Worm (Caenorhabditis elegans) whole organism, L2 larva: ENCODE measurements around the gene F57C2.5.

Experiments used
- C34F6.9 ChIP-seq: fragments of 150-350 bp; optimal IDR thresholded peaks from 2 replicates; lab custom pipeline; 2014; ENCODE audit warnings: missing biosample characterization, missing genetic modification characterization
- F13H6.1 ChIP-seq: sonication (generic microtip); optimal IDR thresholded peaks from 2 replicates; lab custom pipeline; 2016; ENCODE audit warnings: missing genetic modification characterization, missing compliant biosample characterization
- R02D3.7 ChIP-seq: fragments of 150-350 bp; optimal IDR thresholded peaks from 2 replicates; lab custom pipeline; 2014; ENCODE audit warnings: missing biosample characterization, missing genetic modification characterization
- Y55F3AM.14 ChIP-seq: fragments of 200-800 bp; sonication (Bioruptor generic); optimal IDR thresholded peaks from 2 replicates; lab custom pipeline; 2018; ENCODE audit warnings: mild to moderate bottlenecking, missing genetic modification characterization, missing compliant biosample characterization
- ZK546.5 ChIP-seq: sonication (generic microtip); optimal IDR thresholded peaks from 2 replicates; lab custom pipeline; 2017; ENCODE audit warnings: missing biosample characterization, missing genetic modification characterization
- alr-1 ChIP-seq: fragments of 150-350 bp; optimal IDR thresholded peaks from 2 replicates; lab custom pipeline; 2014; ENCODE audit warnings: missing biosample characterization, missing genetic modification characterization
- aly-2 ChIP-seq: fragments of 150-350 bp; optimal IDR thresholded peaks from 2 replicates; lab custom pipeline; 2014; ENCODE audit warnings: missing biosample characterization, missing genetic modification characterization
- ama-1 ChIP-seq: fragments of 150-350 bp; optimal IDR thresholded peaks from 2 replicates; lab custom pipeline; 2018; ENCODE audit warnings: inconsistent platforms
- blmp-1 ChIP-seq: sonication (generic microtip); optimal IDR thresholded peaks from 2 replicates; lab custom pipeline; 2017; ENCODE audit warnings: missing genetic modification characterization, mild to moderate bottlenecking, missing compliant biosample characterization, antibody characterized with exemption, moderate library complexity; ENCODE audit not compliant: insufficient read depth
- ceh-16 ChIP-seq: fragments of 150-350 bp; optimal IDR thresholded peaks from 2 replicates; lab custom pipeline; 2014; ENCODE audit warnings: missing biosample characterization, missing genetic modification characterization
- ceh-82 ChIP-seq: fragments of 150-350 bp; optimal IDR thresholded peaks from 2 replicates; lab custom pipeline; 2014; ENCODE audit warnings: missing biosample characterization, missing genetic modification characterization
- crh-2 ChIP-seq: sonication (generic microtip); optimal IDR thresholded peaks from 2 replicates; lab custom pipeline; 2017; ENCODE audit warnings: missing biosample characterization, missing genetic modification characterization
- dmd-4 ChIP-seq: sonication (generic microtip); optimal IDR thresholded peaks from 2 replicates; lab custom pipeline; 2017; ENCODE audit warnings: missing biosample characterization, missing genetic modification characterization
- egl-27 ChIP-seq: sonication (generic microtip); optimal IDR thresholded peaks from 3 replicates; lab custom pipeline; 2017; ENCODE audit warnings: missing biosample characterization, missing genetic modification reagents, missing genetic modification characterization
- elt-1 ChIP-seq: fragments of 150-350 bp; optimal IDR thresholded peaks from 2 replicates; lab custom pipeline; 2014; ENCODE audit warnings: missing biosample characterization, missing genetic modification characterization
- elt-3 ChIP-seq: sonication (generic microtip); optimal IDR thresholded peaks from 2 replicates; lab custom pipeline; 2017; ENCODE audit warnings: missing biosample characterization, missing genetic modification characterization
- fos-1 ChIP-seq: fragments of 150-350 bp; optimal IDR thresholded peaks from 2 replicates; lab custom pipeline; 2014; ENCODE audit warnings: missing biosample characterization, missing genetic modification characterization
- gmeb-1 ChIP-seq: fragments of 150-350 bp; optimal IDR thresholded peaks from 2 replicates; lab custom pipeline; 2014; ENCODE audit warnings: missing biosample characterization, missing genetic modification characterization
- lin-11 ChIP-seq: fragments of 150-350 bp; sonication (generic microtip); optimal IDR thresholded peaks from 2 replicates; lab custom pipeline; 2014; ENCODE audit warnings: missing biosample characterization, missing genetic modification characterization, inconsistent platforms, mixed read lengths
- lin-13 ChIP-seq: fragments of 150-350 bp; optimal IDR thresholded peaks from 2 replicates; lab custom pipeline; 2014; ENCODE audit warnings: missing biosample characterization, missing genetic modification reagents, missing genetic modification characterization
- lin-39 ChIP-seq: fragments of 150-350 bp; optimal IDR thresholded peaks from 2 replicates; lab custom pipeline; 2014; ENCODE audit warnings: missing biosample characterization, missing genetic modification reagents, missing genetic modification characterization
- lsy-2 ChIP-seq, 2 experiments: fragments of 150-350 bp in 1 of 2; sonication (generic microtip) in 1 of 2; optimal IDR thresholded peaks; 2 replicates each; lab custom pipeline; 2014 to 2017; ENCODE audit warnings: missing biosample characterization in 2 of 2, missing genetic modification characterization in 2 of 2
- mab-5 ChIP-seq: fragments of 150-350 bp; optimal IDR thresholded peaks from 2 replicates; lab custom pipeline; 2014; ENCODE audit warnings: missing biosample characterization, missing genetic modification characterization
- mbf-1 ChIP-seq: sonication (generic microtip); optimal IDR thresholded peaks from 2 replicates; lab custom pipeline; 2017; ENCODE audit warnings: missing biosample characterization, missing genetic modification characterization
- mdl-1 ChIP-seq, 2 experiments: fragments of 150-350 bp in 1 of 2; sonication (generic microtip) in 1 of 2; optimal IDR thresholded peaks; 2 replicates each; lab custom pipeline; 2017; ENCODE audit warnings: missing biosample characterization in 2 of 2, missing genetic modification characterization in 2 of 2
- nhr-10 ChIP-seq: sonication (generic microtip); optimal IDR thresholded peaks from 2 replicates; lab custom pipeline; 2017; ENCODE audit warnings: missing biosample characterization, missing genetic modification characterization
- nhr-11 ChIP-seq: fragments of 150-350 bp; optimal IDR thresholded peaks from 2 replicates; lab custom pipeline; 2014; ENCODE audit warnings: missing biosample characterization, missing genetic modification characterization
- nhr-12 ChIP-seq: fragments of 150-350 bp; optimal IDR thresholded peaks from 2 replicates; lab custom pipeline; 2014; ENCODE audit warnings: missing biosample characterization, missing genetic modification characterization
- nhr-129 ChIP-seq: fragments of 150-350 bp; optimal IDR thresholded peaks from 2 replicates; lab custom pipeline; 2014; ENCODE audit warnings: missing biosample characterization, missing genetic modification characterization
- nhr-21 ChIP-seq: fragments of 150-350 bp; optimal IDR thresholded peaks from 2 replicates; lab custom pipeline; 2014; ENCODE audit warnings: missing biosample characterization, missing genetic modification characterization
- nhr-23 ChIP-seq: fragments of 150-350 bp; optimal IDR thresholded peaks from 2 replicates; lab custom pipeline; 2014; ENCODE audit warnings: missing biosample characterization, missing genetic modification reagents, missing genetic modification characterization
- nhr-237 ChIP-seq: fragments of 150-350 bp; optimal IDR thresholded peaks from 2 replicates; lab custom pipeline; 2014; ENCODE audit warnings: missing biosample characterization, missing genetic modification characterization
- nhr-25 ChIP-seq: fragments of 150-350 bp; sonication (generic microtip); optimal IDR thresholded peaks from 3 replicates; lab custom pipeline; 2014; ENCODE audit warnings: missing biosample characterization, missing genetic modification characterization
- nhr-6 ChIP-seq: fragments of 150-350 bp; optimal IDR thresholded peaks from 2 replicates; lab custom pipeline; 2014; ENCODE audit warnings: missing biosample characterization, missing genetic modification characterization
- nhr-77 ChIP-seq: fragments of 150-350 bp; optimal IDR thresholded peaks from 2 replicates; lab custom pipeline; 2014; ENCODE audit warnings: missing biosample characterization, missing genetic modification characterization
- peb-1 ChIP-seq: fragments of 150-350 bp; optimal IDR thresholded peaks from 2 replicates; lab custom pipeline; 2014; ENCODE audit warnings: missing biosample characterization, missing genetic modification characterization
- sem-4 ChIP-seq: fragments of 150-350 bp; optimal IDR thresholded peaks from 2 replicates; lab custom pipeline; 2014; ENCODE audit warnings: missing biosample characterization, missing genetic modification reagents, missing genetic modification characterization
- skn-1 ChIP-seq: sonication (generic microtip); optimal IDR thresholded peaks from 2 replicates; lab custom pipeline; 2017; ENCODE audit warnings: missing biosample characterization, missing genetic modification characterization
- sma-3 ChIP-seq: sonication (generic microtip); optimal IDR thresholded peaks from 2 replicates; lab custom pipeline; 2016; ENCODE audit warnings: missing genetic modification reagents, missing genetic modification characterization, missing compliant biosample characterization
- sma-9 ChIP-seq, 2 experiments: fragments of 150-350 bp in 1 of 2; sonication (generic microtip) in 1 of 2; optimal IDR thresholded peaks; 2 replicates each; lab custom pipeline; 2014 to 2016; ENCODE audit warnings: missing genetic modification characterization in 2 of 2, mild to moderate bottlenecking in 1 of 2, missing biosample characterization in 1 of 2, missing compliant biosample characterization in 1 of 2, missing genetic modification reagents in 1 of 2, moderate library complexity in 1 of 2
- snpc-4 ChIP-seq: fragments of 150-350 bp; optimal IDR thresholded peaks from 2 replicates; lab custom pipeline; 2014; ENCODE audit warnings: missing biosample characterization, missing genetic modification characterization
- unc-39 ChIP-seq: fragments of 150-350 bp; optimal IDR thresholded peaks from 2 replicates; lab custom pipeline; 2014; ENCODE audit warnings: missing biosample characterization, missing genetic modification characterization
- unc-55 ChIP-seq: fragments of 150-350 bp; sonication (generic microtip); optimal IDR thresholded peaks from 3 replicates; lab custom pipeline; 2014; ENCODE audit warnings: missing biosample characterization, missing genetic modification reagents, missing genetic modification characterization
- unc-62 ChIP-seq: fragments of 150-350 bp; optimal IDR thresholded peaks from 2 replicates; lab custom pipeline; 2014; ENCODE audit warnings: missing biosample characterization, missing genetic modification reagents, missing genetic modification characterization
- zag-1 ChIP-seq: fragments of 150-350 bp; optimal IDR thresholded peaks from 2 replicates; lab custom pipeline; 2014; ENCODE audit warnings: missing biosample characterization, missing genetic modification characterization
- ztf-1 ChIP-seq: fragments of 200-800 bp; sonication (Bioruptor generic); conservative IDR thresholded peaks from 2 replicates; pipeline ENCODE4 v1.3.6; 2022; ENCODE audit warnings: missing genetic modification characterization, missing compliant biosample characterization
- ztf-11 ChIP-seq: sonication (generic microtip); optimal IDR thresholded peaks from 2 replicates; lab custom pipeline; 2017; ENCODE audit warnings: missing biosample characterization, missing genetic modification characterization
- ztf-4 ChIP-seq: fragments of 150-350 bp; optimal IDR thresholded peaks from 2 replicates; lab custom pipeline; 2014; ENCODE audit warnings: missing biosample characterization, missing genetic modification characterization

Gene F57C2.5

DNA sequence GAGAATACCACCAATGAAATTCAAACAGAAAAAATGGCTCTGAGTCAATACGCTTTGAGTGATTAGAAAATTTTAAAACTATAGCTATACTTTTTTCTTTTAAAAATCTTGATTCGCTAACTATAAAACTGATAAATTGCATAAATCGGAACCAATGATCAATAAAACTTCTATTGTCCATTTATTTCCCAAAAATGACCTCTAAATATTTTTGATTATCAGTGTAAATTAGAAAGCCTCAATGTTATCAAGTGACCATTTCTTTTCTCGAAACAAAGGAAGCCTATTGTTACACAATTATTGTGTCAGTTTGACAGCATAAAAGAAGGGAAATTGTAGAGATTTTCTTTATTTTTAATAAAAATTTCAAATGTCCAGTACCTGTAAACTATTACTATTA is 27.9 kb downstream of the F57C2.5 start, which contains the start of gene K10H10.4:
Gene K10H10.4, plus strand, starts transcription at position 301 of the 400 bp plus-strand sequence.
- TF ChIP-seq mab-5 (tag; lab: Kevin White, UChicago) (no peak), blmp-1 (no peak), nhr-10 (tag; lab: Kevin White, UChicago) (no peak), R02D3.7 (tag; lab: Kevin White, UChicago) (no peak), ZK546.5 (tag; lab: Kevin White, UChicago) (no peak), mbf-1 (tag; lab: Kevin White, UChicago) (no peak), mdl-1 (tag; optimal IDR thresholded peaks at IDR 0.05; lab: Kevin White, UChicago) (no peak), dmd-4 (no peak)

DNA sequence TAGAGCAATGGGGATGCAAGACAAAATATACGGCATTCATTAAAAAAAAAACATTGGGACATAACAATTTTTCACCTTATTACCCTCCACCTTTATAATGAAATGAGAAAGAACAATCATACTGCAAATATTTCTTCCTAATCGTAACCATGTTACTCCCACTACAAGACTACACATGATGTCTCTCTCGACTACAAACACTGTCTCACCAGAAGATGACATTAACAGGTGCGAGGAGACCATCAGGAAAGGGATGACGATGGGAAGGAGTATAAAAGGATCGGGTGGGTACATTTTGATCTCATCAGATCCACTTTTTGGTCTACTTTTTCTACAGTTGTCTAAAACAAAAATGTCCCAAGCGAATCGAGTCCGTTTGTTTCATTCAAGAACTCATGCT is 30.2 kb downstream of the F57C2.5 start, which contains the start of gene dhs-8:
Gene dhs-8, plus strand, starts transcription at position 179 of the 400 bp plus-strand sequence.
- TF ChIP-seq nhr-129 (tag; lab: Kevin White, UChicago) (peak; percentile 29), nhr-6 (tag; lab: Kevin White, UChicago) (no peak), sma-9 (GFP tag; optimal IDR thresholded peaks at IDR 0.05; lab: Kevin White, UChicago) (peak; percentile 57), sma-9 (tag; optimal IDR thresholded peaks at IDR 0.05; lab: Kevin White, UChicago) (no peak), nhr-237 (tag; lab: Kevin White, UChicago) (no peak)
- TF ChIP-seq, all 48 proteins: peak for 2

DNA sequence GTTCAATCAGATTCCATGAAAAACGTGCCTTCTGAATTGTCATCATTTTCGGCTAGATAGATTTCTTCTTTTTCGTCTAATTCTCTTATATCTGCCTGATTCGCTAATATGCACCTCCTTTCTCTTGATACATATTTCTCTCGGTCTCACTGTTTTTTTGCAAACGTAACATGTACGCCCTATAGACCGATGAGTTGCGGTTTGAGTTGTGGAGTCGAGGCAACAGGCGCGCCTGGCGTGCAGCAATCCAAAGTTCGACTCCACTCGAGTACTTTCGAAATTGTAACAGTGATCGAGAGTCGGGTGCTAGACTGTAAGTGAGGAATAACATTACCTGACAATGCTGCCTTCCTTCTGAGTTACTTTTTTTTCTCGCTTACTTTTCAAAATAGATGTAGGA is 31.2 kb downstream of the F57C2.5 start:
- TF ChIP-seq zag-1 (tag; lab: Kevin White, UChicago) (no peak), blmp-1 (peak; percentile 54), unc-55 (GFP tag; lab: Kevin White, UChicago) (peak; percentile 66), fos-1 (tag; lab: Kevin White, UChicago) (peak; percentile 74), nhr-77 (peak; percentile 84), ama-1 (lab: Kevin White, UChicago) (no peak), unc-62 (GFP tag; lab: Kevin White, UChicago) (no peak), dmd-4 (no peak), ztf-4 (peak; percentile 65), ceh-16 (tag; lab: Kevin White, UChicago) (peak; percentile 72), C34F6.9 (peak; percentile 61), nhr-10 (tag; lab: Kevin White, UChicago) (no peak), sem-4 (tag; lab: Kevin White, UChicago) (no peak), egl-27 (peak; percentile 54), nhr-6 (tag; lab: Kevin White, UChicago) (no peak), mab-5 (tag; lab: Kevin White, UChicago) (no peak), mbf-1 (tag; lab: Kevin White, UChicago) (peak; percentile 21), lin-11 (tag; lab: Kevin White, UChicago) (peak; percentile 46), mdl-1 (tag; optimal IDR thresholded peaks at IDR 0.05; lab: Kevin White, UChicago) (peak in 1 of 2 experiments; percentile 60), peb-1 (tag; lab: Kevin White, UChicago) (no peak), sma-3 (GFP tag; lab: Kevin White, UChicago) (peak; percentile 91), elt-1 (tag; lab: Kevin White, UChicago) (no peak), ZK546.5 (tag; lab: Kevin White, UChicago) (no peak), elt-3 (tag; lab: Kevin White, UChicago) (no peak), unc-39 (tag; lab: Kevin White, UChicago) (no peak), gmeb-1 (tag; lab: Kevin White, UChicago) (peak; percentile 72), nhr-23 (tag; lab: Kevin White, UChicago) (peak; percentile 53), nhr-237 (tag; lab: Kevin White, UChicago) (no peak), nhr-25 (tag; lab: Kevin White, UChicago) (peak; percentile 64), nhr-12 (tag; lab: Kevin White, UChicago) (no peak), lsy-2 (tag; optimal IDR thresholded peaks at IDR 0.05; lab: Kevin White, UChicago) (peak; percentile 62 to 72), sma-9 (GFP tag; optimal IDR thresholded peaks at IDR 0.05; lab: Kevin White, UChicago) (peak; percentile 78), sma-9 (tag; optimal IDR thresholded peaks at IDR 0.05; lab: Kevin White, UChicago) (no peak), nhr-11 (tag; lab: Kevin White, UChicago) (no peak), F13H6.1 (peak; percentile 70), nhr-129 (tag; lab: Kevin White, UChicago) (peak; percentile 86), crh-2 (tag; lab: Kevin White, UChicago) (peak; percentile 88), skn-1 (tag; lab: Kevin White, UChicago) (peak; percentile 14), ceh-82 (no peak), Y55F3AM.14 (GFP tag; lab: Kevin White, UChicago) (peak; percentile 62), ztf-1 (GFP tag; lab: Robert Waterston, UW) (no peak), ztf-11 (tag; lab: Kevin White, UChicago) (no peak), aly-2 (tag; lab: Kevin White, UChicago) (no peak), R02D3.7 (tag; lab: Kevin White, UChicago) (no peak), lin-39 (tag; lab: Kevin White, UChicago) (no peak), alr-1 (no peak), snpc-4 (tag; lab: Kevin White, UChicago) (peak; percentile 81), nhr-21 (tag; lab: Kevin White, UChicago) (peak; percentile 93), lin-13 (GFP tag; lab: Kevin White, UChicago) (peak; percentile 76)
